Fruit fly (Drosophila melanogaster): ENCODE results near the gene Syx7.
A peak's percentile ranks its signal among the peaks of the same experiment; 100 is the strongest.

DNA sequence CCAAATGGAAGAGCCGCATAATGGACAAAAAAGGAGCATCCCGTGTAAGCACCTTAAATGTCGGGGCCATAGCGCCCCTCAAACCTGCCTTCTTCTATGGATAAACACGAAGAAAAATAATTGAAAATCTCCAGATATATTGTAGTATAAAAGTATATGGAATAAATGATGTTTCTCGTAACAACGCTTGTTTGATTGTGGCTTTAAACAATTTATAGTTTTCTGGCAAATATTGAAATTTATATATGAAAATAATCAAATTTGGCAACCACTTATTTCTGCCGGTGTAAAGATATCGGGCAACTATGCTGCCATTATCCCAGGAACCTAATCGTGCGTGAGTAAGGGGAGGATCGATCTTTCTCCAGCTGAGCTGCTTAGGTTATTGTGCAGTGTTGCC, 9.6 kb downstream of the Syx7 start:
- TF ChIP-seq caup (GFP tag; optimal IDR thresholded peaks at IDR 0.05; ENCODE audit: severe bottlenecking) (no peak), fru (optimal IDR thresholded peaks at IDR 0.05) (no peak), gce (GFP tag; IDR thresholded peaks at IDR 0.05) (no peak), CG10274 (GFP tag; optimal IDR thresholded peaks at IDR 0.05) (no peak), CG3847 (GFP tag; IDR thresholded peaks at IDR 0.05) (no peak), chinmo (GFP tag; IDR thresholded peaks at IDR 0.05; ENCODE audit: partially characterized antibody) (no peak), H2.0 (GFP tag; IDR thresholded peaks at IDR 0.05) (no peak), wek (GFP tag; optimal IDR thresholded peaks at IDR 0.05) (no peak), CG6854 (GFP tag; optimal IDR thresholded peaks at IDR 0.05) (no peak), CG2202 (tag; optimal IDR thresholded peaks at IDR 0.05) (no peak), CG2712 (tag; optimal IDR thresholded peaks at IDR 0.05) (peak; percentile 38)
